Fruit fly (Drosophila melanogaster): ENCODE data around the gene CG42853.
A peak's percentile ranks its signal among the peaks of the same experiment; 100 is the strongest.

CG42853 gene

dm6 chr3L:18106021-18106944 lies 15.5 kb downstream of the CG42853 start, which contains the start of the genes CG13698 and mRpS26 (continued):
- TF ChIP-seq hth (optimal IDR thresholded peaks at IDR 0.05): no peak
- no peak for TF ChIP-seq tx (GFP tag; optimal IDR thresholded peaks at IDR 0.05)
- no peak for TF ChIP-seq gce (GFP tag; IDR thresholded peaks at IDR 0.05)
- TF ChIP-seq sens (GFP tag): peak; percentile 91
- peak; percentile 43; the same call in 1 of the 2 replicates for TF ChIP-seq Taf1 (GFP tag; IDR thresholded peaks at IDR 0.05)
- peak; percentile 84 for TF ChIP-seq CG17361 (GFP tag; IDR thresholded peaks at IDR 0.05)
- no peak for TF ChIP-seq CG31388 (GFP tag; optimal IDR thresholded peaks at IDR 0.05)
- no peak for TF ChIP-seq fd102C (GFP tag; optimal IDR thresholded peaks at IDR 0.05)
- peak; percentile 67 for TF ChIP-seq CG32532 (GFP tag; IDR thresholded peaks at IDR 0.05)
- peak; percentile 61 for TF ChIP-seq dmrt11E (tag; optimal IDR thresholded peaks at IDR 0.05)
- 0 out of 2 replicates have a peak, but pooled peaks have one; percentile 21 for TF ChIP-seq Nf-YA (GFP tag; IDR thresholded peaks at IDR 0.05)
- no peak for TF ChIP-seq sens-2 (GFP tag; IDR thresholded peaks at IDR 0.05)
- TF ChIP-seq CrebB (tag; optimal IDR thresholded peaks at IDR 0.05): no peak
- peak; percentile 64 for TF ChIP-seq CG11723 (GFP tag; optimal IDR thresholded peaks at IDR 0.05)
- no peak for TF ChIP-seq CG4707 (GFP tag; optimal IDR thresholded peaks at IDR 0.05)
- peak; percentile 53 for TF ChIP-seq CG1529 (GFP tag; optimal IDR thresholded peaks at IDR 0.05)
- TF ChIP-seq PHDP (tag; optimal IDR thresholded peaks at IDR 0.05): peak; percentile 66
- TF ChIP-seq CG6654 (GFP tag; optimal IDR thresholded peaks at IDR 0.05): no peak
- TF ChIP-seq ro (GFP tag; IDR thresholded peaks at IDR 0.05): no peak
- TF ChIP-seq CG1233 (GFP tag; optimal IDR thresholded peaks at IDR 0.05): peak; percentile 58
- TF ChIP-seq Bteb2 (GFP tag; optimal IDR thresholded peaks at IDR 0.05): peak; percentile 24
- TF ChIP-seq ttk (GFP tag; IDR thresholded peaks at IDR 0.05): peak; percentile 32; the same call in 1 of the 2 replicates
- TF ChIP-seq trem (tag; optimal IDR thresholded peaks at IDR 0.05): peak; percentile 38
- TF ChIP-seq zfh2 (GFP tag; optimal IDR thresholded peaks at IDR 0.05): peak; percentile 43
- TF ChIP-seq CG12942 (GFP tag; optimal IDR thresholded peaks at IDR 0.05): peak; percentile 65
- peak; percentile 68 for TF ChIP-seq fd3F (GFP tag; optimal IDR thresholded peaks at IDR 0.05)
- TF ChIP-seq CG2712 (tag; optimal IDR thresholded peaks at IDR 0.05): peak; percentile 75
- TF ChIP-seq CG2889 (GFP tag; IDR thresholded peaks at IDR 0.05): no peak
- peak; percentile 42; the same call in 1 of the 2 replicates for TF ChIP-seq sob (GFP tag; IDR thresholded peaks at IDR 0.05)
- TF ChIP-seq aop (GFP tag; IDR thresholded peaks at IDR 0.05): no peak
- TF ChIP-seq Nf-YC (tag; optimal IDR thresholded peaks at IDR 0.05): peak; percentile 78
- TF ChIP-seq Sry-β (GFP tag; optimal IDR thresholded peaks at IDR 0.05): peak; percentile 94
- TF ChIP-seq inv (GFP tag; IDR thresholded peaks at IDR 0.05; ENCODE audit: partially characterized antibody): peak; percentile 44; the same call in 1 of the 2 replicates
- peak; percentile 74 for TF ChIP-seq Bgb (GFP tag; IDR thresholded peaks at IDR 0.05; ENCODE audit: partially characterized antibody)
- peak; percentile 78 for TF ChIP-seq Dbx (GFP tag; IDR thresholded peaks at IDR 0.05)
- TF ChIP-seq lmd (GFP tag; IDR thresholded peaks at IDR 0.05): peak; percentile 40; the same call in 1 of the 2 replicates
- TF ChIP-seq Ets65A (GFP tag): peak; percentile 91
- TF ChIP-seq CG4282 (GFP tag; optimal IDR thresholded peaks at IDR 0.05): no peak
- peak; percentile 80 for TF ChIP-seq Hmr (GFP tag; optimal IDR thresholded peaks at IDR 0.05)
- peak; percentile 50; the same call in 2 of the 3 replicates for TF ChIP-seq CG14050 (GFP tag; IDR thresholded peaks at IDR 0.05)
- 0 out of 2 replicates have a peak, but pooled peaks have one; percentile 9 for TF ChIP-seq E2f1 (GFP tag; IDR thresholded peaks at IDR 0.05)
- peak; percentile 61 for TF ChIP-seq BtbVII (GFP tag; optimal IDR thresholded peaks at IDR 0.05)
- TF ChIP-seq CG14860 (GFP tag; IDR thresholded peaks at IDR 0.05; ENCODE audit: partially characterized antibody): no peak
- no peak; the same call in 3 of the 4 replicates for TF ChIP-seq Dll (GFP tag; IDR thresholded peaks at IDR 0.05; ENCODE audit: partially characterized antibody)
- TF ChIP-seq Abd-B (GFP tag; optimal IDR thresholded peaks at IDR 0.05): peak; percentile 68
- peak; percentile 65 for TF ChIP-seq CG10147 (GFP tag; optimal IDR thresholded peaks at IDR 0.05)
- TF ChIP-seq cas (GFP tag; IDR thresholded peaks at IDR 0.05): 0 out of 2 replicates have a peak, but pooled peaks have one; percentile 25
- TF ChIP-seq ftz-f1 (GFP tag; optimal IDR thresholded peaks at IDR 0.05): peak; percentile 42
- TF ChIP-seq abd-A (tag; optimal IDR thresholded peaks at IDR 0.05): peak; percentile 47

All from whole organism, embryonic.